Fruit fly (Drosophila melanogaster): ENCODE data around the gene CalpC.

CalpC gene

DNA sequence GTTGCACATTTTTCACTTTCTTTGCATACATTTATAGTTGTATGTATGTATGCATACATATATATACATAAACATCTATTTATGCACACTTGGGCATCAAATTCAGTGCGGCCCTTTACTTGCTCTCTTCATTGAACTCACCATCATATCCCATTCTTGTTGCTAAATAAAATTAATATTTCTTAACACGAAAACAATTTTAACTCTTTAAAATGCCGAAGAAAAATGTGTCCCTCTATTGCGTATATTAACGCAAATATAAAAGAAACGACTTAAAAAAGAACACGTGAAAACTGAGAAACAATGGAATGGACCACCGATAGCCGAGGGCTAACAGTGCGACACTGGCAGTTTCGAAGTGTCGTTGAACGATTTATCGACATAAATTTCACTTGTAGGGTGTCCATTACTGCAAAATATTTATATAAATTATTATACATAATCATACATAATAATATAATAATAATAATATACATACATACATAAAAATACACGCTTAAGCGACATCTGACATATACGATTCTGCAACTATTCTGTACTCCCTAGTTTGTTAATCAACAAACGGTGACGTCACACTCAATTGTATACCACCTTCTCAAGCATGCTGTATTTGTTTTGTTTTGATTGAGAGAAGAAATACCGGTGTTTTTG, 33.2 kb downstream of the CalpC start, which contains the start of the genes U2af50 and PIG-Q (continued):
- TF ChIP-seq amos (GFP tag; IDR thresholded peaks at IDR 0.05; ENCODE audit: partially characterized antibody) (peak; percentile 52; the same call in 1 of the 2 replicates), CG13624 (GFP tag; optimal IDR thresholded peaks at IDR 0.05) (peak; percentile 43), Opbp (GFP tag; IDR thresholded peaks at IDR 0.05; ENCODE audit: partially characterized antibody) (0 out of 3 replicates have a peak, but pooled peaks have one; percentile 34), CG7839 (tag; optimal IDR thresholded peaks at IDR 0.05) (peak; percentile 96), ase (GFP tag; IDR thresholded peaks at IDR 0.05) (peak; percentile 84), danr (GFP tag; IDR thresholded peaks at IDR 0.05) (no peak; the same call in 1 of the 2 replicates), org-1 (GFP tag; optimal IDR thresholded peaks at IDR 0.05) (peak; percentile 84), dmrt99B (tag; optimal IDR thresholded peaks at IDR 0.05) (peak; percentile 93), CG5245 (GFP tag; optimal IDR thresholded peaks at IDR 0.05) (peak; percentile 83), CG11456 (GFP tag; IDR thresholded peaks at IDR 0.05) (no peak), Dfd (GFP tag; optimal IDR thresholded peaks at IDR 0.05) (no peak), CG17385 (GFP tag; optimal IDR thresholded peaks at IDR 0.05) (peak; percentile 87), fd96Cb (tag; optimal IDR thresholded peaks at IDR 0.05) (peak; percentile 95), Sry-δ (GFP tag; optimal IDR thresholded peaks at IDR 0.05) (peak; percentile 28), CG12659 (GFP tag; optimal IDR thresholded peaks at IDR 0.05) (peak; percentile 95), lab (GFP tag; optimal IDR thresholded peaks at IDR 0.05) (no peak), CG16813 (GFP tag; IDR thresholded peaks at IDR 0.05; ENCODE audit: partially characterized antibody) (peak; percentile 59), CG14050 (GFP tag; IDR thresholded peaks at IDR 0.05) (no peak; the same call in 1 of the 3 replicates), H15 (GFP tag; IDR thresholded peaks at IDR 0.05) (peak; percentile 89), Stat92E (GFP tag; optimal IDR thresholded peaks at IDR 0.05) (peak in 1 of 3 experiments; percentile 44), NFAT (GFP tag; IDR thresholded peaks at IDR 0.05) (no peak), CG1602 (GFP tag; optimal IDR thresholded peaks at IDR 0.05) (peak; percentile 90), Fer3 (tag; optimal IDR thresholded peaks at IDR 0.05) (peak; percentile 94), az2 (GFP tag; optimal IDR thresholded peaks at IDR 0.05) (peak; percentile 92), bcd (GFP tag; optimal IDR thresholded peaks at IDR 0.05) (peak; percentile 93), aop (GFP tag; IDR thresholded peaks at IDR 0.05) (no peak), cg (GFP tag; optimal IDR thresholded peaks at IDR 0.05) (peak; percentile 77), CG6654 (GFP tag; optimal IDR thresholded peaks at IDR 0.05) (peak; percentile 79), vfl (GFP tag; optimal IDR thresholded peaks at IDR 0.05) (peak; percentile 16), CG9932 (GFP tag; IDR thresholded peaks at IDR 0.05) (peak; percentile 92), lilli (GFP tag; optimal IDR thresholded peaks at IDR 0.05) (peak; percentile 83), ERR (GFP tag; optimal IDR thresholded peaks at IDR 0.05) (no peak), CG4617 (GFP tag; optimal IDR thresholded peaks at IDR 0.05; ENCODE audit: borderline replicate concordance) (peak; percentile 62), Ets97D (GFP tag; optimal IDR thresholded peaks at IDR 0.05) (peak; percentile 33), CG2678 (tag; optimal IDR thresholded peaks at IDR 0.05) (peak; percentile 95), onecut (GFP tag; IDR thresholded peaks at IDR 0.05) (peak; percentile 83), Nf-YA (GFP tag; IDR thresholded peaks at IDR 0.05) (peak; percentile 79), knrl (GFP tag; IDR thresholded peaks at IDR 0.05; ENCODE audit: partially characterized antibody) (no peak; the same call in none of the 3 replicates), ara (GFP tag; IDR thresholded peaks at IDR 0.05) (no peak; the same call in 1 of the 2 replicates), CG4282 (GFP tag; optimal IDR thresholded peaks at IDR 0.05) (no peak), Max (GFP tag; optimal IDR thresholded peaks at IDR 0.05) (peak; percentile 84), CG16815 (GFP tag; optimal IDR thresholded peaks at IDR 0.05) (peak; percentile 87), ind (GFP tag; optimal IDR thresholded peaks at IDR 0.05) (peak; percentile 93), oc (tag; optimal IDR thresholded peaks at IDR 0.05) (no peak), Lpt (GFP tag; optimal IDR thresholded peaks at IDR 0.05) (no peak), CG13296 (GFP tag; optimal IDR thresholded peaks at IDR 0.05) (peak; percentile 91), CG12299 (tag; optimal IDR thresholded peaks at IDR 0.05) (peak; percentile 87), Rx (GFP tag; IDR thresholded peaks at IDR 0.05) (no peak; the same call in 1 of the 2 replicates), CG15514 (GFP tag; optimal IDR thresholded peaks at IDR 0.05) (peak; percentile 85)
